Worm (Caenorhabditis elegans) whole organism, late embryonic: Measurements from ENCODE around the gene D2023.4.

Experiments
- F13H6.1 ChIP-seq: sonication (generic microtip); optimal IDR thresholded peaks from 2 replicates; lab custom pipeline; 2016; ENCODE audit warnings: missing genetic modification characterization, missing compliant biosample characterization
- Y22D7AL.16 ChIP-seq: sonication (generic microtip); optimal IDR thresholded peaks from 2 replicates; lab custom pipeline; 2016; ENCODE audit warnings: missing genetic modification characterization, missing compliant biosample characterization
- ama-1 ChIP-seq: fragments of 150-350 bp; optimal IDR thresholded peaks from 2 replicates; lab custom pipeline; 2014
- ceh-18 ChIP-seq: sonication (generic microtip); optimal IDR thresholded peaks from 2 replicates; lab custom pipeline; 2016; ENCODE audit warnings: missing genetic modification characterization, missing compliant biosample characterization
- ceh-31 ChIP-seq: sonication (generic microtip); optimal IDR thresholded peaks from 2 replicates; lab custom pipeline; 2016; ENCODE audit warnings: missing genetic modification characterization, missing compliant biosample characterization
- ceh-34 ChIP-seq: sonication (generic microtip); optimal IDR thresholded peaks from 2 replicates; lab custom pipeline; 2016; ENCODE audit warnings: mild to moderate bottlenecking, missing genetic modification characterization, missing compliant biosample characterization
- che-1 ChIP-seq: sonication (generic microtip); optimal IDR thresholded peaks from 2 replicates; lab custom pipeline; 2016; ENCODE audit warnings: mild to moderate bottlenecking, missing genetic modification characterization, missing compliant biosample characterization
- dmd-4 ChIP-seq: sonication (generic microtip); optimal IDR thresholded peaks from 2 replicates; lab custom pipeline; 2016; ENCODE audit warnings: borderline replicate concordance, missing genetic modification characterization, missing compliant biosample characterization
- ets-4 ChIP-seq: sonication (generic microtip); optimal IDR thresholded peaks from 2 replicates; lab custom pipeline; 2016; ENCODE audit warnings: missing genetic modification characterization, missing compliant biosample characterization
- pag-3 ChIP-seq: sonication (generic microtip); optimal IDR thresholded peaks from 2 replicates; lab custom pipeline; 2016; ENCODE audit warnings: missing compliant biosample characterization, missing genetic modification characterization, borderline replicate concordance
- pat-9 ChIP-seq: fragments of 200-800 bp; sonication (Bioruptor generic); optimal IDR thresholded peaks from 2 replicates; lab custom pipeline; 2018; ENCODE audit warnings: mild to moderate bottlenecking, missing genetic modification characterization, moderate library complexity, missing compliant biosample characterization
- sox-2 ChIP-seq: fragments of 200-800 bp; sonication (Bioruptor generic); IDR thresholded peaks from 2 replicates; pipeline ENCODE4 v1.3.6; 2022; ENCODE audit warnings: missing genetic modification reagents, missing genetic modification characterization, missing compliant biosample characterization
- unc-86 ChIP-seq: sonication (generic microtip); optimal IDR thresholded peaks from 2 replicates; lab custom pipeline; 2016; ENCODE audit warnings: missing genetic modification characterization, missing compliant biosample characterization
- zip-5 ChIP-seq: sonication (generic microtip); optimal IDR thresholded peaks from 2 replicates; lab custom pipeline; 2016; ENCODE audit warnings: missing genetic modification characterization, missing compliant biosample characterization

DNA sequence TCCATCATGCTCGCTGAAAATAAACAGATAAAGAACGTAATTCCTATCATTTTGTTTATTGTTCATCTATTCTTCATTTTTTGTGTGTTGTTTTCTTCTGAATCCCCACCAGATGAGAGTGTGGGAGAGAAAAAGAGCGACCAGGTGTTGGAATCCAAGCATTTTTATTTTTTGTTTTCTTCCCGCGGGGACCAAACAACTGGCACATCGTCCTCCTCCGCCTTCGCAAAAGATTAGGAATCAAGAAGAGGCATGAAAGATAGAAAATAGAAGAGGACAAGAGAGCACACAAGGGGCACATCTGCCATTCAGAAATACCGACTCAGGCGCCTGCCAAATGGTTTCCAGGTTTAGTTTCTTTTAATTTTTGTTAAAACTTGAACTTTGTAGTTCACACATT lies 10.5 kb upstream of the D2023.4 start, which contains the start of gene R13H4.2:
- no peak for TF ChIP-seq dmd-4
- no peak for TF ChIP-seq ama-1 (lab: Kevin White, UChicago)
- TF ChIP-seq pag-3 (tag; lab: Kevin White, UChicago): no peak
- TF ChIP-seq ceh-18: peak; percentile 55
- no peak for TF ChIP-seq ceh-34 (tag; lab: Kevin White, UChicago)
- TF ChIP-seq zip-5: no peak
- no peak for TF ChIP-seq pat-9 (tag; lab: Kevin White, UChicago)
- TF ChIP-seq Y22D7AL.16 (tag; lab: Kevin White, UChicago): no peak
- TF ChIP-seq che-1 (tag; lab: Kevin White, UChicago): no peak
- no peak for TF ChIP-seq F13H6.1
- TF ChIP-seq unc-86 (tag; lab: Kevin White, UChicago): no peak
- no peak for TF ChIP-seq sox-2 (GFP tag; lab: Robert Waterston, UW)
- TF ChIP-seq ceh-31 (tag; lab: Kevin White, UChicago): no peak
- no peak for TF ChIP-seq ets-4 (tag; lab: Kevin White, UChicago)
